Fruit fly (Drosophila melanogaster) Kc167 (cell line): ENCODE data around the gene Fit2.

Experiments used
- Myc ChIP-seq: fragments of >200 bp; optimal IDR thresholded peaks from 2 replicates; lab custom pipeline; 2017; ENCODE audit warnings: missing external identifiers
- psq ChIP-seq: fragments of >200 bp; optimal IDR thresholded peaks from 2 replicates; lab custom pipeline; 2017; ENCODE audit warnings: missing external identifiers

- no peak for TF ChIP-seq psq (lab: Kevin White, UChicago)
- no peak for TF ChIP-seq Myc (lab: Kevin White, UChicago)
These were observed 12.0 kb upstream of the Fit2 start, which contains the start of gene CG3764 for dm6 chr3L:17012017-17012719.
